Fruit fly (Drosophila melanogaster): Measurements from ENCODE around the gene ScsbetaG.

ScsbetaG gene

DNA sequence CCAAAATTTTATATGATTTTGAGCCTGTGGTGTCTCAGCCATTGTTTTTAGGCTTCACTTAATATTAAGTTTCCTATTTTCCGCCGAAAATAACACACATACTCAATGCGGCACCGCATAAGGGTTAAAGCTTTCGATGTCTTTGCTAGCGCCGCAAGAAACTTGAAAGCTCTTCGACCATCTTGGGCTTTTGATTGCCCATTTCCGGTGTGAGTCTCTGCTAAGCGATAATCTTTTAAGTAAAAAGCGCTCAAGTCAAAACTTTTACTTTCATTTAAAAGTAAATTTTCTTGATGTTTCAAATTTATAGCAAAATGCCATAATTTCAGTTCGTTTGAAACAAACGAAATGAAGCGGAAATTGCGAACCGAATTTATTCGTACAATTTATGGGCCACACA lies 51.5 kb downstream of the ScsbetaG start (continued):
- TF ChIP-seq CG15479 (GFP tag; optimal IDR thresholded peaks at IDR 0.05): no peak
- peak; percentile 66 for TF ChIP-seq CG4820 (GFP tag; optimal IDR thresholded peaks at IDR 0.05)
- TF ChIP-seq Eip74EF (GFP tag; optimal IDR thresholded peaks at IDR 0.05): no peak
- TF ChIP-seq CG18011 (GFP tag; optimal IDR thresholded peaks at IDR 0.05): peak; percentile 86
- 0 out of 2 replicates have a peak, but pooled peaks have one; percentile 10 for TF ChIP-seq gt (GFP tag; IDR thresholded peaks at IDR 0.05)
- TF ChIP-seq CG8765 (GFP tag; IDR thresholded peaks at IDR 0.05): no peak
- TF ChIP-seq CG17359 (tag; optimal IDR thresholded peaks at IDR 0.05): peak; percentile 85
- peak; percentile 81 for TF ChIP-seq CG2116 (GFP tag; optimal IDR thresholded peaks at IDR 0.05)
- peak; percentile 76 for TF ChIP-seq Fer2 (tag; optimal IDR thresholded peaks at IDR 0.05)
- TF ChIP-seq CoRest (tag; optimal IDR thresholded peaks at IDR 0.05): peak; percentile 79
- peak; percentile 18 for TF ChIP-seq gfzf (GFP tag; optimal IDR thresholded peaks at IDR 0.05)
- peak; percentile 51 for TF ChIP-seq Hr3 (GFP tag; optimal IDR thresholded peaks at IDR 0.05)
- peak; percentile 73 for TF ChIP-seq ranshi (GFP tag; IDR thresholded peaks at IDR 0.05)
- peak; percentile 54 for TF ChIP-seq CG9215 (GFP tag; IDR thresholded peaks at IDR 0.05)
- TF ChIP-seq al (GFP tag; IDR thresholded peaks at IDR 0.05): peak; percentile 79
- peak; percentile 49 for TF ChIP-seq CG6272 (GFP tag; IDR thresholded peaks at IDR 0.05)
- peak; percentile 76 for TF ChIP-seq tin (GFP tag; optimal IDR thresholded peaks at IDR 0.05)
- TF ChIP-seq pzg (GFP tag; optimal IDR thresholded peaks at IDR 0.05): peak; percentile 40
- peak; percentile 62 for TF ChIP-seq bab2 (GFP tag; optimal IDR thresholded peaks at IDR 0.05)
- TF ChIP-seq CG8290 (GFP tag; optimal IDR thresholded peaks at IDR 0.05): no peak
- TF ChIP-seq CG8290 (tag; optimal IDR thresholded peaks at IDR 0.05): peak in 1 of 2 experiments; percentile 84
- peak; percentile 46; the same call in 1 of the 3 replicates for TF ChIP-seq Aef1 (GFP tag; IDR thresholded peaks at IDR 0.05)
- TF ChIP-seq croc (GFP tag; conservative IDR thresholded peaks at IDR 0.05): peak; percentile 33; the same call in 2 of the 3 replicates
- peak; percentile 37 for TF ChIP-seq sqz (GFP tag; optimal IDR thresholded peaks at IDR 0.05)
- TF ChIP-seq exex (tag; optimal IDR thresholded peaks at IDR 0.05): peak; percentile 61
- no peak for TF ChIP-seq Gsc (GFP tag; IDR thresholded peaks at IDR 0.05)
- peak; percentile 76 for TF ChIP-seq salm (tag; optimal IDR thresholded peaks at IDR 0.05)
- no peak for TF ChIP-seq vnd (GFP tag; IDR thresholded peaks at IDR 0.05; ENCODE audit: partially characterized antibody)
- TF ChIP-seq Hmr (GFP tag; optimal IDR thresholded peaks at IDR 0.05): peak; percentile 97
- TF ChIP-seq CG1603 (tag; optimal IDR thresholded peaks at IDR 0.05): peak; percentile 96
- no peak for TF ChIP-seq tll (GFP tag; optimal IDR thresholded peaks at IDR 0.05)
- peak; percentile 69 for TF ChIP-seq CG12769 (tag; optimal IDR thresholded peaks at IDR 0.05)
- TF ChIP-seq Trl (optimal IDR thresholded peaks at IDR 0.05): no peak
- TF ChIP-seq Trl (GFP tag; optimal IDR thresholded peaks at IDR 0.05): peak; percentile 90
- TF ChIP-seq Atf6 (GFP tag; IDR thresholded peaks at IDR 0.05): peak; percentile 79
- TF ChIP-seq caup (GFP tag; optimal IDR thresholded peaks at IDR 0.05; ENCODE audit: severe bottlenecking): peak; percentile 97
- peak; percentile 48; the same call in 1 of the 2 replicates for TF ChIP-seq CG32772 (GFP tag; IDR thresholded peaks at IDR 0.05)
- TF ChIP-seq CG31224 (GFP tag; IDR thresholded peaks at IDR 0.05): peak; percentile 74
- TF ChIP-seq zf30C (GFP tag; optimal IDR thresholded peaks at IDR 0.05): no peak
- TF ChIP-seq CG4328 (GFP tag; optimal IDR thresholded peaks at IDR 0.05): peak; percentile 89
- TF ChIP-seq Sox102F (GFP tag; optimal IDR thresholded peaks at IDR 0.05): peak; percentile 70
- peak; percentile 81 for TF ChIP-seq CG10274 (GFP tag; optimal IDR thresholded peaks at IDR 0.05)
- TF ChIP-seq Dll (GFP tag; IDR thresholded peaks at IDR 0.05; ENCODE audit: partially characterized antibody): no peak
- TF ChIP-seq Stat92E (GFP tag; optimal IDR thresholded peaks at IDR 0.05): no peak
- TF ChIP-seq Dek (tag; optimal IDR thresholded peaks at IDR 0.05): peak; percentile 81
- no peak for TF ChIP-seq CG14667 (GFP tag; IDR thresholded peaks at IDR 0.05)
- peak; percentile 56 for TF ChIP-seq wdn (GFP tag; IDR thresholded peaks at IDR 0.05)
- TF ChIP-seq sens-2 (GFP tag; IDR thresholded peaks at IDR 0.05): peak; percentile 86
- peak; percentile 43 for TF ChIP-seq jumu (GFP tag; optimal IDR thresholded peaks at IDR 0.05)
- peak; percentile 60 for TF ChIP-seq CG12155 (GFP tag; optimal IDR thresholded peaks at IDR 0.05)

Data from whole organism, embryonic.